Fruit fly (Drosophila melanogaster) whole organism, embryonic: ENCODE results near the gene ClC-c.

Experiments used
- Atf-2 ChIP-seq: fragments of 200-800 bp; sonication (Bioruptor generic); optimal IDR thresholded peaks from 2 replicates; lab custom pipeline; 2016; ENCODE audit warnings: missing biosample characterization, missing genetic modification characterization
- Bdp1 ChIP-seq: fragments of 200-800 bp; sonication (Bioruptor generic); optimal IDR thresholded peaks from 3 replicates; lab custom pipeline; 2016; ENCODE audit warnings: missing biosample characterization, missing genetic modification characterization
- C15 ChIP-seq: fragments of 200-800 bp; sonication (Bioruptor generic); IDR thresholded peaks from 3 replicates; pipeline ENCODE4 v1.3.6; 2022; ENCODE audit warnings: missing biosample characterization, missing genetic modification characterization
- CG10321 ChIP-seq: fragments of 200-800 bp; sonication (Bioruptor generic); IDR thresholded peaks from 2 replicates; pipeline ENCODE4 v1.3.6; 2022; ENCODE audit warnings: missing biosample characterization, missing genetic modification characterization
- CG11696 ChIP-seq: fragments of 200-800 bp; sonication (Bioruptor generic); IDR thresholded peaks from 2 replicates; pipeline ENCODE4 v1.3.6; 2022; ENCODE audit warnings: missing biosample characterization, missing genetic modification characterization
- CG12299 ChIP-seq: fragments of 200-800 bp; sonication (Bioruptor generic); optimal IDR thresholded peaks from 2 replicates; lab custom pipeline; 2018; ENCODE audit warnings: missing biosample characterization, mild to moderate bottlenecking, missing genetic modification characterization
- CG14014 ChIP-seq: fragments of 200-800 bp; sonication (Bioruptor generic); IDR thresholded peaks from 2 replicates; pipeline ENCODE4 v1.3.6; 2022; ENCODE audit warnings: missing biosample characterization, missing genetic modification characterization
- CG16863 ChIP-seq: fragments of 200-800 bp; sonication (Bioruptor generic); optimal IDR thresholded peaks from 3 replicates; lab custom pipeline; 2016; ENCODE audit warnings: missing biosample characterization, missing genetic modification characterization
- CG17802 ChIP-seq: fragments of 200-800 bp; sonication (Bioruptor generic); optimal IDR thresholded peaks from 2 replicates; lab custom pipeline; 2018; ENCODE audit warnings: missing biosample characterization, mild to moderate bottlenecking, missing genetic modification characterization, moderate library complexity
- CG2116 ChIP-seq: fragments of 200-800 bp; sonication (Bioruptor generic); optimal IDR thresholded peaks from 3 replicates; lab custom pipeline; 2018; ENCODE audit warnings: missing biosample characterization, mild to moderate bottlenecking, missing genetic modification characterization
- CG2120 ChIP-seq: fragments of 200-800 bp; sonication (Bioruptor generic); optimal IDR thresholded peaks from 3 replicates; lab custom pipeline; 2016; ENCODE audit warnings: missing biosample characterization, missing genetic modification characterization
- CG2678 ChIP-seq: fragments of 200-800 bp; sonication (Bioruptor generic); optimal IDR thresholded peaks from 3 replicates; lab custom pipeline; 2019; ENCODE audit warnings: missing biosample characterization, mild to moderate bottlenecking, missing genetic modification characterization, moderate library complexity
- CG31224 ChIP-seq: fragments of 200-800 bp; sonication (Bioruptor generic); IDR thresholded peaks from 2 replicates; pipeline ENCODE4 v1.3.6; 2022; ENCODE audit warnings: missing biosample characterization, missing genetic modification characterization
- CG34376 ChIP-seq: fragments of 200-800 bp; sonication (Bioruptor generic); optimal IDR thresholded peaks from 2 replicates; lab custom pipeline; 2018; ENCODE audit warnings: missing biosample characterization, mild to moderate bottlenecking, missing genetic modification characterization
- CG3838 ChIP-seq: fragments of 200-800 bp; sonication (Bioruptor generic); optimal IDR thresholded peaks from 3 replicates; lab custom pipeline; 2016; ENCODE audit warnings: missing biosample characterization, missing genetic modification characterization
- CG3995 ChIP-seq: fragments of 200-800 bp; sonication (Bioruptor generic); optimal IDR thresholded peaks from 3 replicates; lab custom pipeline; 2016; ENCODE audit warnings: missing biosample characterization, missing genetic modification characterization
- CG4360 ChIP-seq: fragments of 200-800 bp; sonication (Bioruptor generic); IDR thresholded peaks from 2 replicates; pipeline ENCODE4 v1.3.6; 2022; ENCODE audit warnings: missing biosample characterization, missing genetic modification characterization
- CG4424 ChIP-seq: fragments of 200-800 bp; sonication (Bioruptor generic); optimal IDR thresholded peaks from 3 replicates; lab custom pipeline; 2016; ENCODE audit warnings: missing biosample characterization, missing genetic modification characterization
- CG4730 ChIP-seq: fragments of 200-800 bp; sonication (Bioruptor generic); IDR thresholded peaks from 2 replicates; pipeline ENCODE4 v1.3.6; 2022; ENCODE audit warnings: missing biosample characterization, missing genetic modification characterization
- CG6765 ChIP-seq: fragments of 200-800 bp; sonication (Bioruptor generic); optimal IDR thresholded peaks from 3 replicates; lab custom pipeline; 2017; ENCODE audit warnings: missing biosample characterization, mild to moderate bottlenecking, missing genetic modification characterization
- CG9437 ChIP-seq: fragments of 200-800 bp; sonication (Bioruptor generic); optimal IDR thresholded peaks from 2 replicates; lab custom pipeline; 2018; ENCODE audit warnings: missing biosample characterization, mild to moderate bottlenecking, missing genetic modification characterization
- D19B ChIP-seq: fragments of 200-800 bp; sonication (Bioruptor generic); optimal IDR thresholded peaks from 2 replicates; lab custom pipeline; 2017; ENCODE audit warnings: missing biosample characterization, mild to moderate bottlenecking, missing genetic modification characterization
- Dek ChIP-seq: fragments of 200-800 bp; sonication (Bioruptor generic); optimal IDR thresholded peaks from 3 replicates; lab custom pipeline; 2019; ENCODE audit warnings: missing biosample characterization, mild to moderate bottlenecking, missing genetic modification characterization, moderate library complexity
- E2f2 ChIP-seq: fragments of 200-800 bp; sonication (Bioruptor generic); IDR thresholded peaks from 2 replicates; pipeline ENCODE4 v1.3.6; 2022; ENCODE audit warnings: missing biosample characterization, missing genetic modification characterization
- HLH4C ChIP-seq: fragments of 200-800 bp; sonication (Bioruptor generic); IDR thresholded peaks from 3 replicates; pipeline ENCODE4 v1.3.6; 2022; ENCODE audit warnings: missing biosample characterization, missing genetic modification characterization; ENCODE audit not compliant: partially characterized antibody
- Hand ChIP-seq: fragments of 200-800 bp; sonication (Bioruptor generic); optimal IDR thresholded peaks from 2 replicates; lab custom pipeline; 2017; ENCODE audit warnings: mild to moderate bottlenecking, missing biosample characterization, missing genetic modification reagents, missing genetic modification characterization
- Hmx ChIP-seq: fragments of 200-800 bp; sonication (Bioruptor generic); optimal IDR thresholded peaks from 2 replicates; lab custom pipeline; 2016; ENCODE audit warnings: missing biosample characterization, missing genetic modification characterization
- Hr51 ChIP-seq, 2 experiments: fragments of 200-800 bp; sonication (Bioruptor generic); optimal IDR thresholded peaks; 2 replicates in 1 of 2; 3 replicates in 1 of 2; lab custom pipeline; 2016 to 2018; ENCODE audit warnings: missing biosample characterization in 2 of 2, missing genetic modification characterization in 2 of 2, mild to moderate bottlenecking in 1 of 2, moderate library complexity in 1 of 2
- Kr ChIP-seq: fragments of 200-800 bp; sonication (Bioruptor generic); optimal IDR thresholded peaks from 2 replicates; lab custom pipeline; 2017; ENCODE audit warnings: missing biosample characterization, mild to moderate bottlenecking, missing genetic modification characterization
- Nf-YA ChIP-seq: fragments of 200-800 bp; sonication (Bioruptor generic); IDR thresholded peaks from 2 replicates; pipeline ENCODE4 v1.3.6; 2022; ENCODE audit warnings: missing biosample characterization, missing genetic modification characterization
- Rfx ChIP-seq: fragments of 200-800 bp; sonication (Bioruptor generic); IDR thresholded peaks from 2 replicates; pipeline ENCODE4 v1.3.6; 2022; ENCODE audit warnings: missing biosample characterization, missing genetic modification characterization
- Rx ChIP-seq: fragments of 200-800 bp; sonication (Bioruptor generic); IDR thresholded peaks from 2 replicates; pipeline ENCODE4 v1.3.6; 2022; ENCODE audit warnings: missing biosample characterization, missing genetic modification characterization
- Stat92E ChIP-seq, 3 experiments: fragments of >200 bp in 2 of 3; fragments of 200-800 bp in 1 of 3; sonication (Bioruptor generic) in 1 of 3; optimal IDR thresholded peaks; 2 replicates each; lab custom pipeline; 2017 to 2019; ENCODE audit warnings: missing biosample characterization in 3 of 3, missing genetic modification characterization in 3 of 3, mild to moderate bottlenecking in 1 of 3, moderate library complexity in 1 of 3
- bbx ChIP-seq: fragments of 200-800 bp; sonication (Bioruptor generic); IDR thresholded peaks from 2 replicates; pipeline ENCODE4 v1.3.6; 2022; ENCODE audit warnings: missing biosample characterization, missing genetic modification characterization; ENCODE audit not compliant: partially characterized antibody
- bigmax ChIP-seq: fragments of 200-800 bp; sonication (Bioruptor generic); optimal IDR thresholded peaks from 2 replicates; lab custom pipeline; 2018; ENCODE audit warnings: missing biosample characterization, mild to moderate bottlenecking, missing genetic modification characterization
- cato ChIP-seq: fragments of 200-800 bp; sonication (Bioruptor generic); optimal IDR thresholded peaks from 2 replicates; lab custom pipeline; 2016; ENCODE audit warnings: missing biosample characterization, missing genetic modification characterization, borderline replicate concordance
- ci ChIP-seq: fragments of 200-800 bp; sonication (Bioruptor generic); IDR thresholded peaks from 3 replicates; pipeline ENCODE4 v1.3.6; 2022; ENCODE audit warnings: missing biosample characterization, missing genetic modification characterization
- crc ChIP-seq: fragments of 200-800 bp; sonication (Bioruptor generic); optimal IDR thresholded peaks from 2 replicates; lab custom pipeline; 2016; ENCODE audit warnings: missing biosample characterization, missing genetic modification characterization
- cwo ChIP-seq: fragments of 200-800 bp; sonication (Bioruptor generic); optimal IDR thresholded peaks from 3 replicates; lab custom pipeline; 2017; ENCODE audit warnings: missing biosample characterization, missing genetic modification characterization, mild to moderate bottlenecking, moderate library complexity, missing genetic modification reagents
- fd102C ChIP-seq: fragments of 200-800 bp; sonication (Bioruptor generic); optimal IDR thresholded peaks from 2 replicates; lab custom pipeline; 2018; ENCODE audit warnings: missing biosample characterization, mild to moderate bottlenecking, missing genetic modification characterization, moderate library complexity
- hth ChIP-seq: fragments of >200 bp; optimal IDR thresholded peaks from 2 replicates; lab custom pipeline; 2017; ENCODE audit warnings: inconsistent platforms
- kah ChIP-seq: fragments of 200-800 bp; sonication (Bioruptor generic); optimal IDR thresholded peaks from 2 replicates; lab custom pipeline; 2018; ENCODE audit warnings: missing biosample characterization, mild to moderate bottlenecking, missing genetic modification characterization
- klu ChIP-seq: fragments of 200-800 bp; sonication (Bioruptor generic); IDR thresholded peaks from 2 replicates; pipeline ENCODE4 v1.3.6; 2022; ENCODE audit warnings: missing biosample characterization, missing genetic modification characterization
- peb ChIP-seq: fragments of 200-800 bp; sonication (Bioruptor generic); IDR thresholded peaks from 2 replicates; pipeline ENCODE4 v1.3.6; 2022; ENCODE audit warnings: missing biosample characterization, missing genetic modification characterization
- sens-2 ChIP-seq: fragments of 200-800 bp; sonication (Bioruptor generic); IDR thresholded peaks from 2 replicates; pipeline ENCODE4 v1.3.6; 2022; ENCODE audit warnings: missing biosample characterization, missing genetic modification characterization
- so ChIP-seq: fragments of 200-800 bp; sonication (Bioruptor generic); IDR thresholded peaks from 3 replicates; pipeline ENCODE4 v1.3.6; 2022; ENCODE audit warnings: missing biosample characterization, missing genetic modification characterization
- sqz ChIP-seq: fragments of 200-800 bp; sonication (Bioruptor generic); optimal IDR thresholded peaks from 3 replicates; lab custom pipeline; 2018; ENCODE audit warnings: missing biosample characterization, mild to moderate bottlenecking, missing genetic modification characterization
- ssp ChIP-seq: fragments of 200-800 bp; sonication (Bioruptor generic); IDR thresholded peaks from 2 replicates; pipeline ENCODE4 v1.3.6; 2022; ENCODE audit warnings: missing biosample characterization, missing genetic modification characterization
- tna ChIP-seq: fragments of 200-800 bp; sonication (Bioruptor generic); IDR thresholded peaks from 2 replicates; pipeline ENCODE4 v1.3.6; 2022; ENCODE audit warnings: missing biosample characterization, missing genetic modification characterization; ENCODE audit not compliant: partially characterized antibody
- trh ChIP-seq: fragments of 200-800 bp; sonication (Bioruptor generic); optimal IDR thresholded peaks from 2 replicates; lab custom pipeline; 2016; ENCODE audit warnings: missing biosample characterization, missing genetic modification characterization

The ClC-c gene

dm6 chr3L:16045831-16046336 is 44.4 kb upstream of the ClC-c start (continued):
- TF ChIP-seq Hand (GFP tag; lab: Kevin White, UChicago) (peak; percentile 93), Dek (tag; lab: Kevin White, UChicago) (peak; percentile 95), CG9437 (peak; percentile 79), Rfx (GFP tag; lab: Robert Waterston, UW) (peak; percentile 93), CG4360 (GFP tag; lab: Robert Waterston, UW) (peak; percentile 72; the same call in 1 of the 2 replicates), CG16863 (GFP tag; lab: Kevin White, UChicago) (peak; percentile 89), bbx (GFP tag; lab: Robert Waterston, UW) (0 out of 2 replicates have a peak, but pooled peaks have one; percentile 25), Rx (GFP tag; lab: Robert Waterston, UW) (peak; percentile 83), cato (GFP tag; lab: Kevin White, UChicago) (peak; percentile 25), C15 (peak; percentile 84; the same call in 2 of the 3 replicates), CG17802 (tag; lab: Kevin White, UChicago) (peak; percentile 10), CG4730 (GFP tag; lab: Robert Waterston, UW) (peak; percentile 87), cwo (peak; percentile 90), sens-2 (GFP tag; lab: Robert Waterston, UW) (peak; percentile 80; the same call in 1 of the 2 replicates), CG2120 (peak; percentile 95), CG4424 (GFP tag; lab: Kevin White, UChicago) (peak; percentile 82), E2f2 (GFP tag; lab: Robert Waterston, UW) (peak; percentile 70), Atf-2 (GFP tag; lab: Kevin White, UChicago) (peak; percentile 76), sqz (GFP tag; lab: Kevin White, UChicago) (peak; percentile 99), tna (GFP tag; lab: Robert Waterston, UW) (no peak), CG3995 (GFP tag; lab: Kevin White, UChicago) (peak; percentile 57), fd102C (peak; percentile 43), D19B (peak; percentile 78), CG12299 (tag; lab: Kevin White, UChicago) (peak; percentile 94), ssp (GFP tag; lab: Robert Waterston, UW) (peak; percentile 68), crc (peak; percentile 91), Hmx (GFP tag; lab: Kevin White, UChicago) (peak; percentile 83), CG2116 (GFP tag; lab: Kevin White, UChicago) (peak; percentile 67), CG10321 (GFP tag; lab: Robert Waterston, UW) (peak; percentile 74; the same call in 1 of the 2 replicates), hth (no peak), CG2678 (tag; lab: Kevin White, UChicago) (peak; percentile 97), Stat92E (GFP tag; optimal IDR thresholded peaks at IDR 0.05; lab: Kevin White, UChicago) (no peak), CG3838 (GFP tag; lab: Kevin White, UChicago) (peak; percentile 51), Bdp1 (peak; percentile 84), ci (GFP tag; lab: Robert Waterston, UW) (peak; percentile 97), klu (GFP tag; lab: Robert Waterston, UW) (peak; percentile 78), CG11696 (GFP tag; lab: Robert Waterston, UW) (peak; percentile 87), Hr51 (GFP tag; optimal IDR thresholded peaks at IDR 0.05; lab: Kevin White, UChicago) (peak; percentile 83 to 96), CG31224 (peak; percentile 82), CG14014 (GFP tag; lab: Robert Waterston, UW) (peak; percentile 94), so (GFP tag; lab: Robert Waterston, UW) (peak; percentile 92), peb (GFP tag; lab: Robert Waterston, UW) (peak; percentile 81), CG6765 (GFP tag; lab: Kevin White, UChicago) (peak; percentile 90), kah (GFP tag; lab: Kevin White, UChicago) (peak; percentile 81), Kr (GFP tag; lab: Kevin White, UChicago) (no peak), trh (GFP tag; lab: Kevin White, UChicago) (peak; percentile 85), bigmax (GFP tag; lab: Kevin White, UChicago) (no peak), Nf-YA (GFP tag; lab: Robert Waterston, UW) (peak; percentile 74; the same call in 1 of the 2 replicates), CG34376 (GFP tag; lab: Kevin White, UChicago) (peak; percentile 69), HLH4C (GFP tag; lab: Robert Waterston, UW) (no peak)
